Worm (Caenorhabditis elegans): Measurements from ENCODE around the gene F02A9.1.

DNA sequence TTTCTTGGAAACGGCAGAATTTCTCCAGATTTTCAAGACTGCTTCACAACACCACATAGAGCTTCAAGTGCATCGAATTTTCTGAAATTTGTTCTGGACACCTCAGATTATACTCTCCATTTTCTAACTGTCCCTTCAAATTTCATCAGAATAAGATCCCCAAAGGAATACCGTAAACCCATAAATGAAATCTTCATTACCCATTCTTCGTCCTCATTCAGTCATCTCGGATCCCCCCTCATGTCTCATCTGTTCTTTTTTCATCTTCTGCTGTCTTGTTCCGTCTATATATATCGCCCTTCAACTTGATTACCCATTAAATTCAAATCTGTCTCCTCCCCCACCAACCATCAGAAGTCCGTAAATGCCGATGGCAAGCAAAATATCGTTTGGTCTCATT lies 36.5 kb upstream of the F02A9.1 start:
- TF ChIP-seq ama-1 (optimal IDR thresholded peaks at IDR 0.05) (no peak), ama-1 (GFP tag; optimal IDR thresholded peaks at IDR 0.05) (no peak), bed-2 (GFP tag; IDR thresholded peaks at IDR 0.05) (no peak), snpc-4 (GFP tag; optimal IDR thresholded peaks at IDR 0.05) (no peak), snpc-4 (tag; optimal IDR thresholded peaks at IDR 0.05) (no peak), unc-130 (GFP tag; optimal IDR thresholded peaks at IDR 0.05) (no peak), mel-28 (tag; optimal IDR thresholded peaks at IDR 0.05; ENCODE audit: borderline replicate concordance) (no peak), F22D6.2 (tag; optimal IDR thresholded peaks at IDR 0.05) (no peak), nhr-27 (tag; optimal IDR thresholded peaks at IDR 0.05) (no peak), tbp1 (GFP tag; optimal IDR thresholded peaks at IDR 0.05) (no peak), him-1 (tag; optimal IDR thresholded peaks at IDR 0.05) (no peak), F49E8.2 (tag; optimal IDR thresholded peaks at IDR 0.05; ENCODE audit: insufficient read depth) (no peak)
